Worm (Caenorhabditis elegans) whole organism, L1 larva: ENCODE measurements around the gene F31A3.3.
A peak's percentile ranks its signal among the peaks of the same experiment; 100 is the strongest.

Experiments
- F16B12.6 ChIP-seq: fragments of 150-350 bp; optimal IDR thresholded peaks from 2 replicates; lab custom pipeline; 2014; ENCODE audit warnings: missing biosample characterization, missing genetic modification characterization
- Y116A8C.19 ChIP-seq: sonication (generic microtip); optimal IDR thresholded peaks from 2 replicates; lab custom pipeline; 2016; ENCODE audit warnings: missing compliant biosample characterization, missing genetic modification characterization, borderline replicate concordance
- alr-1 ChIP-seq: fragments of 200-800 bp; sonication (Bioruptor generic); optimal IDR thresholded peaks from 2 replicates; lab custom pipeline; 2018; ENCODE audit warnings: borderline replicate concordance, mild to moderate bottlenecking, missing genetic modification characterization, missing compliant biosample characterization
- ceh-8 ChIP-seq: fragments of 200-800 bp; sonication (Bioruptor generic); optimal IDR thresholded peaks from 2 replicates; lab custom pipeline; 2018; ENCODE audit warnings: mild to moderate bottlenecking, missing genetic modification characterization, moderate library complexity, missing compliant biosample characterization
- ceh-82 ChIP-seq, 3 experiments: fragments of 150-350 bp in 1 of 3; sonication (generic microtip) in 2 of 3; optimal IDR thresholded peaks; 2 replicates each; lab custom pipeline; 2014 to 2017; ENCODE audit warnings: missing biosample characterization in 3 of 3, missing genetic modification characterization in 3 of 3
- dsc-1 ChIP-seq: sonication (generic microtip); optimal IDR thresholded peaks from 2 replicates; lab custom pipeline; 2016; ENCODE audit warnings: mild to moderate bottlenecking, missing genetic modification characterization, missing compliant biosample characterization
- efl-3 ChIP-seq: fragments of 200-800 bp; sonication (Bioruptor generic); optimal IDR thresholded peaks from 2 replicates; lab custom pipeline; 2018; ENCODE audit warnings: mild to moderate bottlenecking, missing genetic modification characterization, missing compliant biosample characterization
- egl-13 ChIP-seq: sonication (generic microtip); optimal IDR thresholded peaks from 2 replicates; lab custom pipeline; 2016; ENCODE audit warnings: missing genotype, missing genetic modification reagents, missing genetic modification characterization, missing compliant biosample characterization
- elt-2 ChIP-seq: sonication (generic microtip); optimal IDR thresholded peaks from 2 replicates; lab custom pipeline; 2016; ENCODE audit warnings: missing genetic modification characterization, mild to moderate bottlenecking, inconsistent platforms, missing compliant biosample characterization, missing genetic modification reagents
- elt-3 ChIP-seq, 6 experiments: fragments of 150-350 bp in 1 of 6; sonication (generic microtip); optimal IDR thresholded peaks; 2 replicates each; lab custom pipeline; 2017 to 2018; ENCODE audit warnings: missing biosample characterization in 6 of 6, missing genetic modification characterization in 6 of 6, inconsistent platforms in 1 of 6
- fkh-10 ChIP-seq: sonication (generic microtip); optimal IDR thresholded peaks from 2 replicates; lab custom pipeline; 2017; ENCODE audit warnings: missing biosample characterization, missing genetic modification reagents, missing genetic modification characterization
- fkh-4 ChIP-seq: sonication (generic microtip); optimal IDR thresholded peaks from 2 replicates; lab custom pipeline; 2016; ENCODE audit warnings: missing compliant biosample characterization, missing genetic modification characterization, borderline replicate concordance
- fos-1 ChIP-seq: fragments of 150-350 bp; optimal IDR thresholded peaks from 2 replicates; lab custom pipeline; 2014; ENCODE audit warnings: missing biosample characterization, missing genetic modification characterization
- hlh-17 ChIP-seq: fragments of 200-800 bp; sonication (Bioruptor generic); optimal IDR thresholded peaks from 2 replicates; lab custom pipeline; 2018; ENCODE audit warnings: missing genetic modification characterization, mild to moderate bottlenecking, missing compliant biosample characterization, moderate library complexity, borderline replicate concordance
- hlh-4 ChIP-seq: sonication (generic microtip); optimal IDR thresholded peaks from 2 replicates; lab custom pipeline; 2016; ENCODE audit warnings: mild to moderate bottlenecking, missing genetic modification characterization, missing compliant biosample characterization
- hpl-2 ChIP-seq: fragments of 150-350 bp; optimal IDR thresholded peaks from 2 replicates; lab custom pipeline; 2014; ENCODE audit warnings: missing biosample characterization, missing genetic modification reagents, missing genetic modification characterization
- irx-1 ChIP-seq: sonication (generic microtip); optimal IDR thresholded peaks from 2 replicates; lab custom pipeline; 2016; ENCODE audit warnings: missing genetic modification characterization, missing compliant biosample characterization
- isw-1 ChIP-seq: fragments of 200-800 bp; sonication (Bioruptor generic); IDR thresholded peaks from 2 replicates; pipeline ENCODE4 v1.3.6; 2022; ENCODE audit warnings: missing genetic modification characterization, missing compliant biosample characterization
- jun-1 ChIP-seq: fragments of 150-350 bp; optimal IDR thresholded peaks from 2 replicates; lab custom pipeline; 2014; ENCODE audit warnings: missing biosample characterization, missing genetic modification reagents, missing genetic modification characterization
- lin-14 ChIP-seq: fragments of 200-800 bp; sonication (Bioruptor generic); optimal IDR thresholded peaks from 2 replicates; lab custom pipeline; 2018; ENCODE audit warnings: mild to moderate bottlenecking, missing genetic modification characterization, moderate library complexity, missing compliant biosample characterization
- lin-35 ChIP-seq, 2 experiments: fragments of 150-350 bp; optimal IDR thresholded peaks; 2 replicates each; lab custom pipeline; 2014; ENCODE audit warnings: missing biosample characterization in 2 of 2, missing genetic modification characterization in 2 of 2, missing genetic modification reagents in 2 of 2
- lsy-2 ChIP-seq, 2 experiments: fragments of 150-350 bp; optimal IDR thresholded peaks; 2 replicates each; lab custom pipeline; 2014; ENCODE audit warnings: missing biosample characterization in 2 of 2, missing genetic modification characterization in 2 of 2
- mab-9 ChIP-seq: fragments of 200-800 bp; sonication (Bioruptor generic); IDR thresholded peaks from 2 replicates; pipeline ENCODE4 v1.3.6; 2022; ENCODE audit warnings: missing genetic modification reagents, missing genetic modification characterization, missing compliant biosample characterization
- mdl-1 ChIP-seq, 2 experiments: fragments of 150-350 bp; optimal IDR thresholded peaks; 2 replicates each; lab custom pipeline; 2014 to 2017; ENCODE audit warnings: missing biosample characterization in 2 of 2, missing genetic modification characterization in 2 of 2, inconsistent platforms in 1 of 2
- mep-1 ChIP-seq: fragments of 150-350 bp; optimal IDR thresholded peaks from 2 replicates; lab custom pipeline; 2014; ENCODE audit warnings: missing biosample characterization, missing genetic modification characterization
- nhr-12 ChIP-seq: sonication (generic microtip); optimal IDR thresholded peaks from 2 replicates; lab custom pipeline; 2017; ENCODE audit warnings: missing biosample characterization, missing genetic modification characterization
- nhr-237 ChIP-seq: fragments of 150-350 bp; optimal IDR thresholded peaks from 2 replicates; lab custom pipeline; 2014; ENCODE audit warnings: missing biosample characterization, missing genetic modification characterization
- nhr-47 ChIP-seq: sonication (generic microtip); optimal IDR thresholded peaks from 2 replicates; lab custom pipeline; 2016; ENCODE audit warnings: mild to moderate bottlenecking, missing genetic modification characterization, moderate library complexity, missing compliant biosample characterization
- nhr-71 ChIP-seq: sonication (generic microtip); optimal IDR thresholded peaks from 2 replicates; lab custom pipeline; 2016; ENCODE audit warnings: mild to moderate bottlenecking, missing genetic modification characterization, moderate library complexity, missing compliant biosample characterization
- nhr-76 ChIP-seq: sonication (generic microtip); optimal IDR thresholded peaks from 2 replicates; lab custom pipeline; 2017; ENCODE audit warnings: missing biosample characterization, missing genetic modification characterization
- nhr-90 ChIP-seq: sonication (generic microtip); optimal IDR thresholded peaks from 2 replicates; lab custom pipeline; 2016; ENCODE audit warnings: mild to moderate bottlenecking, missing genetic modification characterization, missing compliant biosample characterization; ENCODE audit not compliant: poor library complexity
- pax-3 ChIP-seq: fragments of 200-800 bp; sonication (Bioruptor generic); optimal IDR thresholded peaks from 2 replicates; lab custom pipeline; 2018; ENCODE audit warnings: mild to moderate bottlenecking, missing genetic modification characterization, moderate library complexity, missing compliant biosample characterization
- rnt-1 ChIP-seq: sonication (generic microtip); optimal IDR thresholded peaks from 2 replicates; lab custom pipeline; 2016; ENCODE audit warnings: mild to moderate bottlenecking, missing genetic modification characterization, moderate library complexity, missing compliant biosample characterization
- skn-1 ChIP-seq: fragments of 150-350 bp; optimal IDR thresholded peaks from 2 replicates; lab custom pipeline; 2014; ENCODE audit warnings: missing biosample characterization, missing genetic modification characterization
- snpc-4 ChIP-seq: fragments of 150-350 bp; optimal IDR thresholded peaks from 2 replicates; lab custom pipeline; 2014; ENCODE audit warnings: missing biosample characterization, missing genetic modification characterization
- snu-23 ChIP-seq: sonication (generic microtip); optimal IDR thresholded peaks from 2 replicates; lab custom pipeline; 2016; ENCODE audit warnings: missing genetic modification characterization, missing compliant biosample characterization
- sptf-1 ChIP-seq: fragments of 150-350 bp; optimal IDR thresholded peaks from 2 replicates; lab custom pipeline; 2014; ENCODE audit warnings: missing biosample characterization, missing genetic modification characterization
- sup-37 ChIP-seq: fragments of 200-800 bp; sonication (Bioruptor generic); optimal IDR thresholded peaks from 2 replicates; lab custom pipeline; 2018; ENCODE audit warnings: mild to moderate bottlenecking, missing genetic modification characterization, missing compliant biosample characterization
- swsn-7 ChIP-seq: sonication (generic microtip); optimal IDR thresholded peaks from 2 replicates; lab custom pipeline; 2016; ENCODE audit warnings: missing genetic modification characterization, missing compliant biosample characterization
- tbx-2 ChIP-seq: sonication (generic microtip); optimal IDR thresholded peaks from 2 replicates; lab custom pipeline; 2016; ENCODE audit warnings: missing genetic modification characterization, missing compliant biosample characterization
- tlp-1 ChIP-seq: fragments of 150-350 bp; optimal IDR thresholded peaks from 2 replicates; lab custom pipeline; 2014; ENCODE audit warnings: missing biosample characterization, missing genetic modification characterization
- unc-30 ChIP-seq: sonication (generic microtip); optimal IDR thresholded peaks from 2 replicates; lab custom pipeline; 2017; ENCODE audit warnings: missing biosample characterization, missing genetic modification characterization
- unc-62 ChIP-seq: fragments of 150-350 bp; optimal IDR thresholded peaks from 2 replicates; lab custom pipeline; 2014; ENCODE audit warnings: missing biosample characterization, missing genetic modification reagents, missing genetic modification characterization
- unc-86 ChIP-seq: sonication (generic microtip); optimal IDR thresholded peaks from 2 replicates; lab custom pipeline; 2016; ENCODE audit warnings: missing genetic modification characterization, missing compliant biosample characterization
- vab-15 ChIP-seq: sonication (generic microtip); optimal IDR thresholded peaks from 2 replicates; lab custom pipeline; 2017; ENCODE audit warnings: missing genotype, mild to moderate bottlenecking, missing genetic modification characterization, missing compliant biosample characterization
- xbp-1 ChIP-seq: sonication (generic microtip); optimal IDR thresholded peaks from 2 replicates; lab custom pipeline; 2016; ENCODE audit warnings: missing genetic modification characterization, missing compliant biosample characterization
- zag-1 ChIP-seq: fragments of 150-350 bp; optimal IDR thresholded peaks from 2 replicates; lab custom pipeline; 2014; ENCODE audit warnings: missing biosample characterization, missing genetic modification characterization
- zip-4 ChIP-seq: fragments of 200-800 bp; sonication (Bioruptor generic); optimal IDR thresholded peaks from 2 replicates; lab custom pipeline; 2018; ENCODE audit warnings: mild to moderate bottlenecking, missing genetic modification characterization, moderate library complexity, missing compliant biosample characterization

F31A3.3 gene

ce11 chrX:17519476-17519875, 14.4 kb downstream of the F31A3.3 start:
- TF ChIP-seq ceh-8 (no peak), nhr-47 (tag; lab: Kevin White, UChicago) (peak; percentile 44), nhr-76 (no peak), mab-9 (no peak), zip-4 (no peak), ceh-82 (tag; optimal IDR thresholded peaks at IDR 0.05; lab: Kevin White, UChicago) (peak in 2 of 3 experiments; percentile 7 to 24), nhr-90 (tag; lab: Kevin White, UChicago) (no peak), tbx-2 (peak; percentile 61), jun-1 (tag; lab: Kevin White, UChicago) (no peak), elt-3 (tag; optimal IDR thresholded peaks at IDR 0.05; lab: Kevin White, UChicago) (no peak), dsc-1 (peak; percentile 6), snu-23 (peak; percentile 23), zag-1 (tag; lab: Kevin White, UChicago) (no peak), hlh-17 (GFP tag; lab: Kevin White, UChicago) (no peak), skn-1 (tag; lab: Kevin White, UChicago) (peak; percentile 16), unc-30 (tag; lab: Kevin White, UChicago) (no peak), lin-14 (peak; percentile 85), sup-37 (GFP tag; lab: Kevin White, UChicago) (no peak), nhr-71 (peak; percentile 57), mep-1 (peak; percentile 3), rnt-1 (tag; lab: Kevin White, UChicago) (peak; percentile 46), snpc-4 (tag; lab: Kevin White, UChicago) (no peak), lin-35 (GFP tag; optimal IDR thresholded peaks at IDR 0.05; lab: Kevin White, UChicago) (peak in 1 of 2 experiments; percentile 7), isw-1 (no peak; the same call in 1 of the 2 replicates), lsy-2 (tag; optimal IDR thresholded peaks at IDR 0.05; lab: Kevin White, UChicago) (peak in 1 of 2 experiments; percentile 32), tlp-1 (tag; lab: Kevin White, UChicago) (no peak), vab-15 (tag; lab: Kevin White, UChicago) (no peak), F16B12.6 (tag; lab: Kevin White, UChicago) (no peak), swsn-7 (peak; percentile 34), fkh-4 (no peak), xbp-1 (tag; lab: Kevin White, UChicago) (peak; percentile 3), unc-62 (GFP tag; lab: Kevin White, UChicago) (no peak), hlh-4 (tag; lab: Kevin White, UChicago) (no peak), pax-3 (no peak), fkh-10 (GFP tag; lab: Kevin White, UChicago) (peak; percentile 66), irx-1 (tag; lab: Kevin White, UChicago) (no peak), nhr-237 (no peak), unc-86 (tag; lab: Kevin White, UChicago) (peak; percentile 46), sptf-1 (no peak), alr-1 (no peak), Y116A8C.19 (tag; lab: Kevin White, UChicago) (no peak), efl-3 (GFP tag; lab: Kevin White, UChicago) (no peak), hpl-2 (no peak), mdl-1 (tag; optimal IDR thresholded peaks at IDR 0.05; lab: Kevin White, UChicago) (no peak), egl-13 (tag; lab: Kevin White, UChicago) (peak; percentile 25), nhr-12 (tag; lab: Kevin White, UChicago) (no peak), elt-2 (tag; lab: Kevin White, UChicago) (no peak), fos-1 (no peak)
